Worm (Caenorhabditis elegans): ENCODE measurements around the gene T05A1.5.

- TF ChIP-seq isw-1 (GFP tag; IDR thresholded peaks at IDR 0.05), result no peak
- no peak for TF ChIP-seq aha-1 (tag; optimal IDR thresholded peaks at IDR 0.05)
- no peak for TF ChIP-seq lin-14 (GFP tag; optimal IDR thresholded peaks at IDR 0.05)
- TF ChIP-seq zag-1 (tag; optimal IDR thresholded peaks at IDR 0.05), result no peak
Observed at ce11 chrIV:9537500-9537899, 8.6 kb upstream of the T05A1.5 start.

Measured in whole organism, L1 larva.